1 worm cellular context compared by ENCODE assay signal in genomic region chrIII:12421708-12422107, ce11.
TF ChIP-seq lines count a peak whose summit lies in the region.

Gene tat-1, minus strand, starts transcription at chrIII:12421718.

TF ChIP-seq in whole organism, L1 larva, 84 proteins besides CTCF, POLR2A, EP300 and RAD21 (continued from another document):
- TF ChIP-seq pqm-1 (tag; optimal IDR thresholded peaks at IDR 0.05; lab: Kevin White, UChicago) (no peak), nhr-85 (tag; lab: Kevin White, UChicago) (peak; percentile 16), ceh-88 (GFP tag; IDR thresholded peaks at IDR 0.05; lab: Robert Waterston, UW) (no peak), lsy-2 (tag; optimal IDR thresholded peaks at IDR 0.05; lab: Kevin White, UChicago) (peak in 1 of 2 experiments; percentile 2), nhr-11 (tag; optimal IDR thresholded peaks at IDR 0.05; lab: Kevin White, UChicago) (no peak), elt-2 (tag; optimal IDR thresholded peaks at IDR 0.05; lab: Kevin White, UChicago) (no peak), lin-14 (GFP tag; optimal IDR thresholded peaks at IDR 0.05; lab: Kevin White, UChicago) (no peak), mab-9 (GFP tag; IDR thresholded peaks at IDR 0.05; lab: Robert Waterston, UW) (no peak), ets-5 (GFP tag; IDR thresholded peaks at IDR 0.05; lab: Robert Waterston, UW) (no peak), hlh-4 (tag; optimal IDR thresholded peaks at IDR 0.05; lab: Kevin White, UChicago) (no peak), Y116A8C.19 (tag; optimal IDR thresholded peaks at IDR 0.05; lab: Kevin White, UChicago; ENCODE audit: borderline replicate concordance) (no peak), lin-35 (GFP tag; optimal IDR thresholded peaks at IDR 0.05; lab: Kevin White, UChicago) (no peak)
